Worm (Caenorhabditis elegans) whole organism, L1 larva: ENCODE results near the gene T02G5.15.

Experiments used
- ama-1 ChIP-seq: fragments of 150-350 bp; optimal IDR thresholded peaks from 2 replicates; lab custom pipeline; 2014
- hlh-17 ChIP-seq: fragments of 200-800 bp; sonication (Bioruptor generic); optimal IDR thresholded peaks from 2 replicates; lab custom pipeline; 2018; ENCODE audit warnings: missing genetic modification characterization, mild to moderate bottlenecking, missing compliant biosample characterization, moderate library complexity, borderline replicate concordance
- mdl-1 ChIP-seq, 2 experiments: fragments of 150-350 bp; optimal IDR thresholded peaks; 2 replicates each; lab custom pipeline; 2014 to 2017; ENCODE audit warnings: missing biosample characterization in 2 of 2, missing genetic modification characterization in 2 of 2, inconsistent platforms in 1 of 2
- nhr-28 ChIP-seq: fragments of 150-350 bp; optimal IDR thresholded peaks from 2 replicates; lab custom pipeline; 2014; ENCODE audit warnings: missing biosample characterization, missing genetic modification characterization
- nhr-77 ChIP-seq: fragments of 150-350 bp; optimal IDR thresholded peaks from 2 replicates; lab custom pipeline; 2014; ENCODE audit warnings: missing biosample characterization, missing genetic modification characterization

ce11 chrII:7053001-7053400 is 31.1 kb upstream of the T02G5.15 start, which contains the start of gene ZK1127.13:
- TF ChIP-seq nhr-77 (tag; lab: Kevin White, UChicago): no peak
- no peak for TF ChIP-seq nhr-28 (tag; lab: Kevin White, UChicago)
- no peak for TF ChIP-seq ama-1 (lab: Kevin White, UChicago)
- TF ChIP-seq mdl-1 (tag; optimal IDR thresholded peaks at IDR 0.05; lab: Kevin White, UChicago): no peak
- no peak for TF ChIP-seq hlh-17 (GFP tag; lab: Kevin White, UChicago)
